Worm (Caenorhabditis elegans) whole organism, dauer: Measurements from ENCODE around the gene gst-22.

Source experiments
- unc-62 ChIP-seq: sonication (generic microtip); optimal IDR thresholded peaks from 2 replicates; lab custom pipeline; 2017; ENCODE audit warnings: missing biosample characterization, missing genetic modification reagents, missing genetic modification characterization

gst-22 gene

ce11 chrV:16232180-16232579, at the start of gene gst-22:
Gene gst-22 (minus strand): TSS chrV:16232282.
- TF ChIP-seq unc-62: no peak

ce11 chrV:16277918-16278317, 45.8 kb upstream of the gst-22 start, which contains the start of gene cyp-37B1:
Gene cyp-37B1 (plus strand): TSS chrV:16278116.
- no peak for TF ChIP-seq unc-62

DNA sequence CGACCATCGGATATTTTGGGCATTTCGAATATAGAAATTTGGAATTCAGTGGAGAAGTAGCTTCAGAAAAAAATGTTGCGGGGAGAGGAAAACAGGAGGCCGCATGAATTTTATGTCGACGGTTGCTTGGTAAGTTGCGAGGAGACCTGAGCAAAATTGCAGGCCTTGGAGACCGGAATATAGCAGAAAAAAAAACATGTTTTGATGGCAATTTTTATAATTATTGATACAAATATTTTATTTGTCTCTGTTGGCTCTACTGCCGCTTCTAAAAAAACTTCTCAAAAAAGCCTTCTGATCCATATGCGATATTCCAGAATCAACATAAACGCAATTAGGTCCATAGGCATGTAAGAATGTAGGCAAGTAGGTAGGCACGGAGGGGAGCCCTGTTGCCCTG, 43.3 kb upstream of the gst-22 start, which contains the start of gene pacl-1:
pacl-1 (minus strand) TSS at position 101 of the 400 bp plus-strand sequence.
- TF ChIP-seq unc-62: no peak

DNA sequence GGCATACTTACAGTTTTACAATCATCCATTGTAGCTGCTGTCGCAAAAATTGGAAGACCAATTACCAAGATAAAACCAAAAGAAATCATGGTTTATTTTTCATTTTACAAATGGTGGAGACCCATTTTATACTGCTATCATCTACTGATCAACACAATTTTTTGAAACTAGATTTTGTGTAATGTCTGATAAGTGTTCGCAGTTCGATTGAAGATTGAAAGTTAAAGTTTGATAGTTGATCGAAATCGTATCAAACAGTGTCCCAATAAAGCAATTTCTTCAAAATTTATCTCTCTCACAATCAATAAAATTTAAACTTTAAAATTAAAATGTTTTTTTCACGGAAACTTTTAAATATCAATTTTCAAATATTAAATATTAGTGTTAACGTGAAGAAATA, 39.0 kb upstream of the gst-22 start, which contains the start of gene T13F3.6:
T13F3.6 (minus strand) TSS at position 101 of the 400 bp plus-strand sequence.
- TF ChIP-seq unc-62: no peak

- no peak for TF ChIP-seq unc-62
Measured at ce11 chrV:16269556-16269955, 37.5 kb upstream of the gst-22 start, which contains the start of the genes fbxa-2 and T13F3.8. Gene fbxa-2 (minus strand): TSS chrV:16269656. Gene T13F3.8 (plus strand): TSS chrV:16269800.

DNA sequence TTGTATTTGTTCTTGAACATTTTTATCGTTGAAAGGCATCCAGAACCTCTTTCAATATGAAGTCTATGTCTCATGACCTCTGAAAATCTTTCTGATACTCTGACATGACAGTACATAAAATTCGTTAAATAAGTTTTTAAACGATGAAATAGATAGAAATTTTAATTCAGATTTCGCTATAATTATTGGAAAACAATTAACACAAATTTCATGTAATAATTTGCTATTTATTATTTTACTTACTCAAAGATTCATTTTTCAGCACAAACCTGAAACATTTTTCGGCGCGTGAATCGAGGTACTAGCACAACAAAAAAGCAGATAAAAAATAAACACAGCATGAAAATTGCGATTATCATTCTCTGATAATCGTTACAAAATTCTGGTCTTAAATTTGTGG, 34.4 kb upstream of the gst-22 start, which contains the start of gene T13F3.4:
T13F3.4 (minus strand) TSS at position 101 of the 400 bp plus-strand sequence.
- no peak for TF ChIP-seq unc-62

ce11 chrV:16259684-16260083, 27.6 kb upstream of the gst-22 start, which contains the start of gene nhr-127:
Gene nhr-127 (plus strand): TSS chrV:16259984.
- TF ChIP-seq unc-62: no peak

- no peak for TF ChIP-seq unc-62
Measured at ce11 chrV:16258142-16258541, 26.1 kb upstream of the gst-22 start, which contains the start of gene nhr-218. Gene nhr-218 (plus strand): TSS chrV:16258442.

ce11 chrV:16256395-16256794, 24.3 kb upstream of the gst-22 start, which contains the start of gene bgnt-1.3:
Gene bgnt-1.3 (minus strand): TSS chrV:16256495.
- no peak for TF ChIP-seq unc-62

- no peak for TF ChIP-seq unc-62
Measured at ce11 chrV:16253687-16254086, 21.6 kb upstream of the gst-22 start, which contains the start of gene gcy-20. Gene gcy-20 (minus strand): TSS chrV:16253787.

- no peak for TF ChIP-seq unc-62
Measured at ce11 chrV:16249105-16249504, 17.0 kb upstream of the gst-22 start.

DNA sequence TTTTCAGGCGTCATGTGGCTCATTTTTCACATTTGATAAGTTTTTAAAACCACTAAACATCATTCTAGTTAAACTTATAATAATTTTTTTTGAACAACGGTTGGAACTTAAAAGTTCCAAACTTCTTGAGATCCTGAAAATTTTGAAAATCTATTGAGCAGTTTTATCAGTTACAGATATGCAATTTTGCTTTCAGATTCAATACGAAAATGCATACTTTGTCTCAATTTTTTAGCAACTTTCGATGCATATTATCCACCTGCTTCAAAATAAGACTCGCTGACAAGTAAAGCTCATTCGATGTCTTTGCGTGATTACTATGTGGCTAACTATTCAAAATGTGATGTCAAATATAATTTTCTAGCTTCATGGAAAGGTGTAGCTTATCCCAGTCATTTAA, 14.5 kb upstream of the gst-22 start, which contains the start of gene srh-95:
srh-95 (plus strand) TSS at position 301 of the 400 bp plus-strand sequence.
- TF ChIP-seq unc-62: no peak

DNA sequence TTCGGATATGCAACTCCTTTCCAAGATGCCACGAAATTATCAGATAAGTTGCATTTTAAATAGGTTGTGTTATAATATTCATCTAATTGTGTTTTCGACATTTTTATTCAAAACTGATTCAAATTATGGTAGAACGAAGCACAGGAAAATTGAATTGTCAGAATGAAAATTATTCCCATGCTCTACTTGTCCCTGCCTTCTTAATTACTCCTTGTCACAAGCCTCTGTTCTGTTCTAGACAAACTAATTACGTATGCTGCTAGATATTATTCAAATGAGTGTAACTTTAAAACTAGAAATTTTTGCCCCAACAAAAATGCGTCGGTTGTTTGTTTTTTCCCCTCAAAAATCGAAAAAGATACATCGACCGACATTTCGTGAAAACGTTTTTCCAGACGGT, 12.0 kb upstream of the gst-22 start, which contains the start of gene srh-104:
srh-104 (minus strand) TSS at position 101 of the 400 bp plus-strand sequence.
- TF ChIP-seq unc-62: no peak

- TF ChIP-seq unc-62: no peak
Measured at ce11 chrV:16237223-16237622, 5.1 kb upstream of the gst-22 start, which contains the start of gene F21H7.5. Gene F21H7.5 (plus strand): TSS chrV:16237523.

- TF ChIP-seq unc-62: no peak
Measured at ce11 chrV:16235647-16236046, 3.6 kb upstream of the gst-22 start, which contains the start of gene srh-98. Gene srh-98 (minus strand): TSS chrV:16235747.

DNA sequence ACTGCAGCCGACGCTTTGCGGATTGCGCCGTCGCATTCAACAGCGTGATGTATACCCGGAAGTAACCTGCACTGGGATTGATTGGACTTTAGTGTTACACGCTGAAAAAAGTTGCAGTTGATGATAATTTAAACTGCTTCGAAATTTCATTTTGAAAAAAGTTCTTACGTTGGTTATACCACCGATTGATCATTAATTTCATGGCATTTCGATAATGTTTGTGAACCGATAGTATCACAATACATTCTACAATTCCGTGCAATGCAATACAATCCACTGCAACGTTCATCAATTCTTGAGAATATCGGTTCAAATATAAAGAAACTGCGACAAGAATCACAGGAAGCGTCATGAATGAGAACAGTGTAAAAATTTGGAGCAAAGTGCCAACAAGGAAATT, 3.1 kb upstream of the gst-22 start, which contains the start of gene F21H7.3:
F21H7.3 (minus strand) TSS at position 101 of the 400 bp plus-strand sequence.
- no peak for TF ChIP-seq unc-62

DNA sequence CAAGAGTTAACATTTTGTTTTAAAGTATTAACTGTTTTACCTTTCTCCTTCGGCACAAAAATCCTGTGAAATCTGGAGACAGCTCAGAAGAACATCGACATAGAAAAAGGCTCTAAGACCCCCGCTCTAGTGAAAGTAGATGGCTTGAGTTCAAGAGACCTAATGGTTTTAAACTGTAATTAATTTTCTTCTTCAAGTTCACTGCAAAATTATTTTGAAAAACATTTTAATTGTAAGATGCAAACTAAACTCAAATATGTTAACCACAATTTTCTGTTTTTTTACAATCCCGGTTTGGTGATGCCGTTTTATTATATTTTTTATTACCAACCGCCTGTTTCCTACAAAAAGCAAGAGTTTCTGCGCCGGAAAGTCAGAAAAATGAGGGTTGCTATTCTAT, 1.5 kb upstream of the gst-22 start, which contains the start of gene clec-233:
clec-233 (plus strand) TSS at position 301 of the 400 bp plus-strand sequence.
- no peak for TF ChIP-seq unc-62

DNA sequence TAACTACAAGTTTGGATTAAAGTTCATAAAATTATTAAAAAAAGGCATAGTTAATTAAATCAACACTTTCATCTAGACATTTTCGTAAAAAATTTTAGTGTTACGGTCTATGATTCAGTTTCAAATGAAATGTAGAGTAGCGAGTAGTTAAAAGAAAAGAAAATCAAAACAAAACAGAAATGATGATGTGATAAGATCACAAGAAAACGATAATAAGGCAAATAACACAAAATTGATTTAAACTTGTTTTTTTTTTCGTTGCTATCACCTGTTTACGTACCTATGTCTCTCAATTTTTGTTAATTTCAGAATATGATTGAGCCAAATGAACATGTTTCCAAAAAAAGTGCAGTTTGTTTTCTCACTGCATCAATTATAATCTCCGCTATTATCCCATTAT, 2.2 kb downstream of the gst-22 start, which contains the start of the genes F21H7.2 and F21H7.12:
F21H7.2 (minus strand) TSS at position 101 of the 400 bp plus-strand sequence.
F21H7.12 (plus strand) TSS at position 270 of the 400 bp plus-strand sequence.
- TF ChIP-seq unc-62: no peak
